Fruit fly (Drosophila melanogaster): Measurements from ENCODE around the gene C3G.

C3G gene

DNA sequence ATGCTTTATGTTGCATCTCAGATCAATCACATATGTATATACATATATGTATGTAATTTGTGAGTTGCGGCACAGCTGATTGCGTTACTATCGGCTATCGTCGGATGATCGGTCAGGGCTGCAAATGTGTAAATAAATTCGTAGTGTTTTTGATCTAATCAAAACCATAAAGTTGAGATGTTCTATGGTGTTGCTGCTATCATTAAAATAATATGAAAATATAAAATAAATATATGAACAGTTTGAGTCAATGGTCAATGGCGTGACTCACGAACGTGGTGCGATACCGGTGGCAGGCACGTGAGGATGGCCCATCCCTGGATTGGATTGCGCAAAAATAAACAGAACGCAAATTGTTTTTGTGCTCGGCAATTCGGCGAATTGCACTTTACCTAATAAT, 32.5 kb downstream of the C3G start, which contains the start of gene Coq7 (continued):
- peak; percentile 65 for TF ChIP-seq ro (GFP tag; IDR thresholded peaks at IDR 0.05)
- peak; percentile 76 for TF ChIP-seq CG5245 (GFP tag; optimal IDR thresholded peaks at IDR 0.05)
- no peak for TF ChIP-seq CG1603 (tag; optimal IDR thresholded peaks at IDR 0.05)
- peak; percentile 90 for TF ChIP-seq nerfin-2 (GFP tag; IDR thresholded peaks at IDR 0.05; ENCODE audit: partially characterized antibody)
- TF ChIP-seq CG15011 (GFP tag; optimal IDR thresholded peaks at IDR 0.05): no peak
- TF ChIP-seq Neu2 (GFP tag; optimal IDR thresholded peaks at IDR 0.05; ENCODE audit: borderline replicate concordance): no peak
- TF ChIP-seq CG7357 (GFP tag; IDR thresholded peaks at IDR 0.05): peak; percentile 82; the same call in 2 of the 3 replicates
- TF ChIP-seq ind (GFP tag; optimal IDR thresholded peaks at IDR 0.05): peak; percentile 91
- TF ChIP-seq CG4617 (GFP tag; optimal IDR thresholded peaks at IDR 0.05; ENCODE audit: borderline replicate concordance): peak; percentile 91
- TF ChIP-seq CG9609 (GFP tag; optimal IDR thresholded peaks at IDR 0.05): peak; percentile 40
- peak; percentile 84 for TF ChIP-seq NfI (GFP tag; optimal IDR thresholded peaks at IDR 0.05)
- no peak for TF ChIP-seq pan (optimal IDR thresholded peaks at IDR 0.05)
- TF ChIP-seq pan (GFP tag; optimal IDR thresholded peaks at IDR 0.05 in 1 of 2, IDR thresholded peaks at IDR 0.05 in 1 of 2): peak in 1 of 2 experiments; percentile 92
- TF ChIP-seq B-H2 (GFP tag; optimal IDR thresholded peaks at IDR 0.05): no peak
- peak; percentile 66 for TF ChIP-seq CG1529 (GFP tag; optimal IDR thresholded peaks at IDR 0.05)
- TF ChIP-seq Ada2b (GFP tag; IDR thresholded peaks at IDR 0.05): peak; percentile 91
- TF ChIP-seq Hsf (GFP tag; optimal IDR thresholded peaks at IDR 0.05): peak; percentile 79
- TF ChIP-seq al (GFP tag; IDR thresholded peaks at IDR 0.05): peak; percentile 91
- no peak for TF ChIP-seq oc (tag; optimal IDR thresholded peaks at IDR 0.05)
- TF ChIP-seq Kr (GFP tag; optimal IDR thresholded peaks at IDR 0.05): no peak
- peak; percentile 56 for TF ChIP-seq MTF-1 (GFP tag; optimal IDR thresholded peaks at IDR 0.05; ENCODE audit: borderline replicate concordance)
- TF ChIP-seq CG6683 (GFP tag; optimal IDR thresholded peaks at IDR 0.05): peak; percentile 66
- peak; percentile 91 for TF ChIP-seq Chrac-16 (GFP tag; optimal IDR thresholded peaks at IDR 0.05)
- TF ChIP-seq Sry-β (GFP tag; optimal IDR thresholded peaks at IDR 0.05): peak; percentile 27
- peak; percentile 87 for TF ChIP-seq CG11695 (GFP tag; IDR thresholded peaks at IDR 0.05)
- TF ChIP-seq CG4360 (GFP tag; IDR thresholded peaks at IDR 0.05): peak; percentile 38; the same call in 1 of the 2 replicates
- TF ChIP-seq Asciz (GFP tag; optimal IDR thresholded peaks at IDR 0.05): peak; percentile 48
- TF ChIP-seq zen (tag; optimal IDR thresholded peaks at IDR 0.05): peak; percentile 87
- TF ChIP-seq CG9932 (GFP tag; IDR thresholded peaks at IDR 0.05): peak; percentile 96
- peak; percentile 75 for TF ChIP-seq CG15479 (GFP tag; optimal IDR thresholded peaks at IDR 0.05)
- TF ChIP-seq stwl (tag; optimal IDR thresholded peaks at IDR 0.05): peak; percentile 63
- TF ChIP-seq row (GFP tag; IDR thresholded peaks at IDR 0.05): peak; percentile 97
- peak; percentile 97 for TF ChIP-seq hbn (GFP tag; IDR thresholded peaks at IDR 0.05; ENCODE audit: partially characterized antibody)
- peak; percentile 43 for TF ChIP-seq dm (GFP tag; optimal IDR thresholded peaks at IDR 0.05)
- TF ChIP-seq ken (GFP tag; IDR thresholded peaks at IDR 0.05): peak; percentile 92
- peak; percentile 11 for TF ChIP-seq TFAM (GFP tag; optimal IDR thresholded peaks at IDR 0.05)
- TF ChIP-seq CG11398 (GFP tag; optimal IDR thresholded peaks at IDR 0.05): no peak
- TF ChIP-seq Xbp1 (GFP tag; optimal IDR thresholded peaks at IDR 0.05): peak; percentile 94
- TF ChIP-seq chif (GFP tag; optimal IDR thresholded peaks at IDR 0.05): peak; percentile 37 to 57
- TF ChIP-seq CG12744 (GFP tag; optimal IDR thresholded peaks at IDR 0.05): no peak
- TF ChIP-seq ham (GFP tag; IDR thresholded peaks at IDR 0.05): peak; percentile 64
- TF ChIP-seq Antp (GFP tag; optimal IDR thresholded peaks at IDR 0.05): peak; percentile 45
- TF ChIP-seq CG3281 (GFP tag; optimal IDR thresholded peaks at IDR 0.05): no peak
- TF ChIP-seq Hr3 (GFP tag; optimal IDR thresholded peaks at IDR 0.05): peak; percentile 86
- TF ChIP-seq CG18476 (GFP tag; optimal IDR thresholded peaks at IDR 0.05): peak; percentile 52
- TF ChIP-seq CG18764 (GFP tag; optimal IDR thresholded peaks at IDR 0.05): peak; percentile 84
- TF ChIP-seq CG8089 (GFP tag; optimal IDR thresholded peaks at IDR 0.05): no peak
- no peak for TF ChIP-seq exex (tag; optimal IDR thresholded peaks at IDR 0.05)
- TF ChIP-seq knrl (GFP tag; IDR thresholded peaks at IDR 0.05; ENCODE audit: partially characterized antibody): peak; percentile 98
- peak; percentile 43 for TF ChIP-seq CG31388 (GFP tag; optimal IDR thresholded peaks at IDR 0.05)
- no peak for TF ChIP-seq Hr39 (optimal IDR thresholded peaks at IDR 0.05)

All from whole organism, embryonic.